Fruit fly (Drosophila melanogaster): Measurements from ENCODE around the gene aurA.

aurA gene

DNA sequence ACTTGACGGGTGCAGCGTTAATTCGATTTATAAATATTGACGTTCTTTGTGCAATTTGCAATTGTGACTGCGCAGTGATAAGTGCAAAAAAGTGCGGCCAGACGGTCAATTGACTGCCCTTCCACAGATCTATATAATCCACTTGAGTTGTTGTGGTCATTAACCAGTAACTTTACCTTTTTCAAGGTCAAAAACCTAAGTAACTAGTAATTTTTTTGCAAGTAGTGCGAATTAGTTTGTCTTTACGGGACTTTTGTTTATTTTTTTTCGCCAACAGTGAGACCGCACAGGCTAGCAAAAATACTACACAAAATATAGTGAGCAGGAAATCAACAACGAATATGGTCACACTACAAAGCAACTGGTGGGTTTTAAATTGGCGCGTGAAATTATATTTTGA is 11.7 kb downstream of the aurA start, which contains the start of gene Tango9:
Tango9 (minus strand) TSS at position 280 of the 400 bp plus-strand sequence.
- peak; percentile 32 for TF ChIP-seq CG9705 (GFP tag; optimal IDR thresholded peaks at IDR 0.05)
- TF ChIP-seq dmrt93B (GFP tag; optimal IDR thresholded peaks at IDR 0.05) = no peak
- TF ChIP-seq ey (GFP tag; optimal IDR thresholded peaks at IDR 0.05) = peak; percentile 21
- peak; percentile 58 for TF ChIP-seq fru (GFP tag; optimal IDR thresholded peaks at IDR 0.05)
- peak; percentile 47 for TF ChIP-seq HLH106 (tag; optimal IDR thresholded peaks at IDR 0.05)
- TF ChIP-seq CrebA (GFP tag; optimal IDR thresholded peaks at IDR 0.05; ENCODE audit: borderline replicate concordance) = no peak
- no peak for TF ChIP-seq Abd-B (GFP tag; optimal IDR thresholded peaks at IDR 0.05)
- no peak for TF ChIP-seq tai (GFP tag; optimal IDR thresholded peaks at IDR 0.05)
- TF ChIP-seq Dif (GFP tag; optimal IDR thresholded peaks at IDR 0.05; ENCODE audit: partially characterized antibody) = no peak
- no peak for TF ChIP-seq GATAd (GFP tag; optimal IDR thresholded peaks at IDR 0.05)
- no peak for TF ChIP-seq Jra (GFP tag; optimal IDR thresholded peaks at IDR 0.05)
- TF ChIP-seq Hnf4 (GFP tag; optimal IDR thresholded peaks at IDR 0.05) = no peak
- no peak for TF ChIP-seq Hr78 (GFP tag; optimal IDR thresholded peaks at IDR 0.05)
- TF ChIP-seq Hr83 (GFP tag; optimal IDR thresholded peaks at IDR 0.05; ENCODE audit: poor library complexity, severe bottlenecking) = peak; percentile 36
- TF ChIP-seq pan (optimal IDR thresholded peaks at IDR 0.05) = no peak
- TF ChIP-seq lola (GFP tag; optimal IDR thresholded peaks at IDR 0.05) = no peak
- TF ChIP-seq br (GFP tag; optimal IDR thresholded peaks at IDR 0.05) = peak; percentile 33
- no peak for TF ChIP-seq usp (GFP tag; optimal IDR thresholded peaks at IDR 0.05)
- TF ChIP-seq N (GFP tag; optimal IDR thresholded peaks at IDR 0.05) = no peak
- no peak for TF ChIP-seq Dfd (GFP tag; optimal IDR thresholded peaks at IDR 0.05)
- TF ChIP-seq brk (GFP tag; optimal IDR thresholded peaks at IDR 0.05) = no peak
- TF ChIP-seq woc (GFP tag; optimal IDR thresholded peaks at IDR 0.05) = no peak
- peak; percentile 42 for TF ChIP-seq Sp1 (GFP tag; optimal IDR thresholded peaks at IDR 0.05)
- TF ChIP-seq h (GFP tag; optimal IDR thresholded peaks at IDR 0.05) = peak; percentile 51
- no peak for TF ChIP-seq Mio (GFP tag; optimal IDR thresholded peaks at IDR 0.05)
- TF ChIP-seq OdsH (GFP tag; optimal IDR thresholded peaks at IDR 0.05) = no peak
- TF ChIP-seq jim (GFP tag; optimal IDR thresholded peaks at IDR 0.05) = no peak
- TF ChIP-seq rgr (GFP tag; optimal IDR thresholded peaks at IDR 0.05) = peak; percentile 51
- no peak for TF ChIP-seq sage (GFP tag; optimal IDR thresholded peaks at IDR 0.05)
- TF ChIP-seq CG32264 (GFP tag; optimal IDR thresholded peaks at IDR 0.05) = no peak
- TF ChIP-seq sv (GFP tag; optimal IDR thresholded peaks at IDR 0.05) = no peak
- no peak for TF ChIP-seq dl (GFP tag; optimal IDR thresholded peaks at IDR 0.05; ENCODE audit: insufficient read depth in 1 of 2, partially characterized antibody in 2 of 2)
- TF ChIP-seq psq (GFP tag; optimal IDR thresholded peaks at IDR 0.05) = no peak
- TF ChIP-seq Myc (optimal IDR thresholded peaks at IDR 0.05) = peak; percentile 48
- no peak for TF ChIP-seq Vsx2 (GFP tag; optimal IDR thresholded peaks at IDR 0.05; ENCODE audit: partially characterized antibody)
- peak; percentile 13 for TF ChIP-seq dsf (GFP tag; optimal IDR thresholded peaks at IDR 0.05; ENCODE audit: borderline replicate concordance)
- TF ChIP-seq foxo (GFP tag; optimal IDR thresholded peaks at IDR 0.05) = peak in 1 of 2 experiments; percentile 53
- TF ChIP-seq Rel (GFP tag; optimal IDR thresholded peaks at IDR 0.05) = no peak
- peak; percentile 99 for TF ChIP-seq Rel (tag; optimal IDR thresholded peaks at IDR 0.05)

- TF ChIP-seq dl (GFP tag; optimal IDR thresholded peaks at IDR 0.05; ENCODE audit: insufficient read depth in 1 of 2, partially characterized antibody in 2 of 2) (peak; percentile 19 to 45), CrebA (GFP tag; optimal IDR thresholded peaks at IDR 0.05; ENCODE audit: borderline replicate concordance) (no peak), usp (GFP tag; optimal IDR thresholded peaks at IDR 0.05) (no peak), br (GFP tag; optimal IDR thresholded peaks at IDR 0.05) (peak; percentile 0), Hr78 (GFP tag; optimal IDR thresholded peaks at IDR 0.05) (no peak), h (GFP tag; optimal IDR thresholded peaks at IDR 0.05) (no peak), Rel (GFP tag; optimal IDR thresholded peaks at IDR 0.05) (no peak), Rel (tag; optimal IDR thresholded peaks at IDR 0.05) (peak; percentile 3), Dif (GFP tag; optimal IDR thresholded peaks at IDR 0.05; ENCODE audit: partially characterized antibody) (peak; percentile 71), psq (GFP tag; optimal IDR thresholded peaks at IDR 0.05) (no peak), fru (GFP tag; optimal IDR thresholded peaks at IDR 0.05) (peak; percentile 44), Dfd (GFP tag; optimal IDR thresholded peaks at IDR 0.05) (no peak), lola (GFP tag; optimal IDR thresholded peaks at IDR 0.05) (no peak), Sp1 (GFP tag; optimal IDR thresholded peaks at IDR 0.05) (peak; percentile 11), GATAd (GFP tag; optimal IDR thresholded peaks at IDR 0.05) (no peak)
Measured at dm6 chr3R:11976556-11977335, 13.8 kb downstream of the aurA start, which contains the start of gene CG10005. Gene CG10005, minus strand, starts transcription at chr3R:11977197.

Data from whole organism, wandering third instar larva.